Worm (Caenorhabditis elegans) whole organism, L4/young adult: ENCODE results near the gene pho-6.

Experiments used
- W03F9.2 ChIP-seq: fragments of 150-350 bp; optimal IDR thresholded peaks from 2 replicates; lab custom pipeline; 2014; ENCODE audit warnings: missing biosample characterization, missing genetic modification characterization
- dao-5 ChIP-seq: sonication (generic microtip); optimal IDR thresholded peaks from 2 replicates; lab custom pipeline; 2016; ENCODE audit warnings: missing genotype, missing genetic modification characterization, moderate library complexity, missing compliant biosample characterization
- him-1 ChIP-seq: sonication (generic microtip); optimal IDR thresholded peaks from 2 replicates; lab custom pipeline; 2016; ENCODE audit warnings: missing genotype, missing genetic modification reagents, missing genetic modification characterization, missing compliant biosample characterization

Gene pho-6

DNA sequence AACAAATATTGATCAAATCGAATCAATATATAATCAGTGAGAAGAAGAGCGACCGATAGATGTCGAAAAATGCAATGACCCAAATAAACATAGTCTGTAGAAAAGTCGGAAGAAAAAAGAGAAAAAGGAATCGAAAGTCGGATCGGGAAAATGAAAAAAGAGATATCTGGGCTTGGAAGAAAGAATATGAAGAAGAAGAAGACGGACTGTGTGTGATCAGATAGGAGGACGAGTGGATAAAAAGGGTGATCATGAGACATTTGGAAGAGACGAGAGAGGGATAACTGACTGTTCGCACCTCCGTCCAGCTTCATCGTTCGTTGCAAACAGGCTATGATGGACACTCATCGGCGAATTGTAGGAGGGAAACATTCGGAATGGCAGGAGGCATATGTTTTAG lies 15.3 kb upstream of the pho-6 start:
- TF ChIP-seq W03F9.2 (tag; lab: Kevin White, UChicago): no peak
- TF ChIP-seq dao-5 (tag; lab: Kevin White, UChicago): no peak
- no peak for TF ChIP-seq him-1

ce11 chrV:8406911-8407310 lies 12.7 kb upstream of the pho-6 start:
- TF ChIP-seq him-1: no peak
- no peak for TF ChIP-seq dao-5 (tag; lab: Kevin White, UChicago)
- TF ChIP-seq W03F9.2 (tag; lab: Kevin White, UChicago): no peak

DNA sequence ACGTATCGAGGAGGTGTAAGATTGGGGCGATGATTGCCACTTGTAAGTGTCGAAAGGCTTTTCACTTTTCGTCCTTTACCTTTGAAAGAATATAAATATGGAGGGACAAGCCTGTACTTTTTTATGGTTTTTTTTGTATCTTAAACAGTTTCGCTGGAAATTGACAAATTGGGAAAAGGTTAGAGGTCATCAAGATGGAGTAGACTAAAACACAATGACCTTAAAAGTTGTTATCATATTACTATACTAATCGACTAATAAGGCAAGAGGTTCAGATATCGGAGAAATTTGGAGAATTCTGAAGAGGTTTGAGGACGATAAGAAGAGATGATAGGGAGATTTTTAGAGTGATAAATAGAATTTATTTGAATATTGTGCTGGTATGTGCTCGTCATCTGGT lies 11.9 kb upstream of the pho-6 start:
- no peak for TF ChIP-seq W03F9.2 (tag; lab: Kevin White, UChicago)
- no peak for TF ChIP-seq him-1
- TF ChIP-seq dao-5 (tag; lab: Kevin White, UChicago): no peak

ce11 chrV:8404339-8404738 lies 10.1 kb upstream of the pho-6 start:
- no peak for TF ChIP-seq dao-5 (tag; lab: Kevin White, UChicago)
- no peak for TF ChIP-seq W03F9.2 (tag; lab: Kevin White, UChicago)
- no peak for TF ChIP-seq him-1

- no peak for TF ChIP-seq W03F9.2 (tag; lab: Kevin White, UChicago)
- no peak for TF ChIP-seq him-1
- TF ChIP-seq dao-5 (tag; lab: Kevin White, UChicago): no peak
These were observed 9.7 kb upstream of the pho-6 start for ce11 chrV:8403916-8404315.

DNA sequence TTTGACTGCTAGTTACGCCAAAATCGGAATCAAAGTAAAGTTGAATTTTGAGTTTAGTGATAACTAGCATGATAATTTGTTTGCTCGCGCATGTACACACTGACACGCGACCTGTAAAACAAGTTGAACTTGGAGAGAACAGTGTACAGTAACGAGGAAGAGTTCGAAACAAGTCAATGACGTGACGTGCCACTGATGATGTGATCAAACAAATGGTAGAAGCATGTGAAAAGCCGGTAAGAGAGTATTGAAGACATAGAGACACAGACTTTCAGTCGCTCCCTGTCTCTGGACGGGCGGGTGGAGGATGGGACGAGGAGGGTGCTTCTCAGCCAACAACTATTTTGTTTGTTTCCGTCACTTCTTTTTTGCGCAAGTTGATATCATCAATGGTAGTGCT lies 8.9 kb upstream of the pho-6 start:
- no peak for TF ChIP-seq dao-5 (tag; lab: Kevin White, UChicago)
- TF ChIP-seq W03F9.2 (tag; lab: Kevin White, UChicago): no peak
- no peak for TF ChIP-seq him-1

ce11 chrV:8402392-8402791 lies 8.1 kb upstream of the pho-6 start, which contains the start of gene F52E1.9:
Gene F52E1.9, minus strand, starts transcription at chrV:8402669.
- no peak for TF ChIP-seq W03F9.2 (tag; lab: Kevin White, UChicago)
- no peak for TF ChIP-seq dao-5 (tag; lab: Kevin White, UChicago)
- no peak for TF ChIP-seq him-1

DNA sequence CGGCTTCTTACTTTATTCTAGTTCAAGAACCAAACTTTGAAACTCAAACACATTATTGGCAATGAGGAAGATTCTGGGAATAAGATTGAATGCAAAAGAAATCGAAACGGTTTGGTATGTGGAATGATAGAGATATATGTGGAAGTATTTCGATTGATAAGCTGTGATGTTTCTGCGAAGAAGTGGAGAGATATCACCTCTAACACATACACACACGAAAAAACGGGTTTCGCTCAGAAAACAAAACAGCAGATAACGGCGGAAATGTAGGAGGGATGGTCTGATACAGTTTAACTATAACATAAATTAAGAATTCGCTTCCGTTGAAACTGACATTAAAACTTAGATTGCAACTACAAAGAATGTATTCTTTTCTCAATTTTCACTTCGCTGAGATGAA lies 7.0 kb upstream of the pho-6 start:
- TF ChIP-seq dao-5 (tag; lab: Kevin White, UChicago) (no peak), W03F9.2 (tag; lab: Kevin White, UChicago) (no peak), him-1 (no peak)

- TF ChIP-seq W03F9.2 (tag; lab: Kevin White, UChicago) (no peak), him-1 (no peak), dao-5 (tag; lab: Kevin White, UChicago) (no peak)
These were observed 6.6 kb upstream of the pho-6 start for ce11 chrV:8400808-8401207.

DNA sequence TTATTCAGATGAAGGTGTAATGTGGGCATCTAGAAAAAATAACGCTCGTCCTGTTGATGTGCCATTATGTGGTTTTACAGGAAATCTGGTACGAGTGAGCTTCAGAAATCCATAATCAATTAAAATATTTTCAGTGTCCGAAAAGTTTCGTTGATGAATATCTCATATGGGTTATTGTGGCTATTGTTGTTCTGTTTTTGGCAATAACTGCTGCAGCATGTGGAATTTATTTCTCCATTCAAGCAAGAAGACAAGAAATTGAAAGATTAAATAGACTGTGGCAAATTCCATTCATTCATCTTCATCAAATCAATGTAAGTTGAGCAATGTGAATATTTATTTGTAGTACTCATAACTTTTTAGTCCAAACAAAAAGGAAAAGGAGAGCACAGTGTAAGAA lies 5.0 kb downstream of the pho-6 start:
- TF ChIP-seq dao-5 (tag; lab: Kevin White, UChicago): no peak
- no peak for TF ChIP-seq W03F9.2 (tag; lab: Kevin White, UChicago)
- TF ChIP-seq him-1: no peak

DNA sequence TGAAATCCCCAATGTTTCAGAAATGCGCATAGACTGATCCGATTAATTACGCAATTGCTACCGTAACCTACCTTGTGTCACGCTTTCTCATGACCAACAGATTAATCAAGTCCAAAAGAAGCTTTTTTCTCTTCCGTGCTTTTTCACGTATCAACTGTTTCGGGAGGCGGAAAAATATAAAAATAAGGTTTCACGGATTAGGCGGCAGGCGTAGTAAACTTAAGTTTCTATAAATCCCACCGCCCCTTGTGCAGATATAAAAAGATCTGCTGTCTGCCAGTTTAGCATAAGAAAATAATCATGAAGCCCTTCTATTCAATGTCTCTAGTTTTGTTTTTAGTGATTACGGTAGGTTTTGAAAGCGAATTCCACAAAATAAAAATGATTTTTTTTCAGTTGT lies 7.2 kb downstream of the pho-6 start, which contains the start of gene gcy-7:
Gene gcy-7, plus strand, starts transcription at position 301 of the 400 bp plus-strand sequence.
- TF ChIP-seq W03F9.2 (tag; lab: Kevin White, UChicago) (no peak), dao-5 (tag; lab: Kevin White, UChicago) (no peak), him-1 (no peak)

ce11 chrV:8385879-8386530 lies 8.3 kb downstream of the pho-6 start, which contains the start of gene hsp-17:
Gene hsp-17, minus strand, starts transcription at chrV:8385929.
- TF ChIP-seq him-1: no peak
- no peak for TF ChIP-seq dao-5 (tag; lab: Kevin White, UChicago)
- TF ChIP-seq W03F9.2 (tag; lab: Kevin White, UChicago): no peak

DNA sequence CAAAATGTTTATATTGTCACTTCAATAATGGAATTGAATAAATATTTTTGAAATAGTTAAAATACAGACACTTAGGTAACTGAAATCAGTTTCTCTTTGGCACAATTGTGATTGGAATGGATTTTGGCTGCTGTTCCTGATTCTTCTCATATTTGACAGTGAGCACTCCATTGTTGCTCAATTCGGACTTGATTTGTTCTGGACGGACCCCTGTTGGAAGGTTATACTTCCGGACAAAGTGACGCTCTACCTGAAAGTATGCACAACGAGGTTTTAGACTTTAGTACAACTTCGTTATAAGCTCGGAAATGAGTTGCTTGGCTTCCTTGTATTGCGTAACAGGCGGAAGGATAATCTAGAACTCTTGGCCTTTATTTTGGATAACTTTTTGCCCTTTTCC lies 9.4 kb downstream of the pho-6 start:
- TF ChIP-seq W03F9.2 (tag; lab: Kevin White, UChicago): no peak
- no peak for TF ChIP-seq him-1
- TF ChIP-seq dao-5 (tag; lab: Kevin White, UChicago): no peak

- TF ChIP-seq him-1 (no peak), W03F9.2 (tag; lab: Kevin White, UChicago) (no peak)
These were observed 10.5 kb downstream of the pho-6 start, which contains the start of gene F52E1.14 for ce11 chrV:8383716-8384115. Gene F52E1.14, plus strand, starts transcription at chrV:8383922.

ce11 chrV:8380076-8380475 lies 14.2 kb downstream of the pho-6 start:
- TF ChIP-seq dao-5 (tag; lab: Kevin White, UChicago) (no peak), him-1 (no peak), W03F9.2 (tag; lab: Kevin White, UChicago) (no peak)
